Fruit fly (Drosophila melanogaster): ENCODE data around the gene CG4098.

The CG4098 gene

DNA sequence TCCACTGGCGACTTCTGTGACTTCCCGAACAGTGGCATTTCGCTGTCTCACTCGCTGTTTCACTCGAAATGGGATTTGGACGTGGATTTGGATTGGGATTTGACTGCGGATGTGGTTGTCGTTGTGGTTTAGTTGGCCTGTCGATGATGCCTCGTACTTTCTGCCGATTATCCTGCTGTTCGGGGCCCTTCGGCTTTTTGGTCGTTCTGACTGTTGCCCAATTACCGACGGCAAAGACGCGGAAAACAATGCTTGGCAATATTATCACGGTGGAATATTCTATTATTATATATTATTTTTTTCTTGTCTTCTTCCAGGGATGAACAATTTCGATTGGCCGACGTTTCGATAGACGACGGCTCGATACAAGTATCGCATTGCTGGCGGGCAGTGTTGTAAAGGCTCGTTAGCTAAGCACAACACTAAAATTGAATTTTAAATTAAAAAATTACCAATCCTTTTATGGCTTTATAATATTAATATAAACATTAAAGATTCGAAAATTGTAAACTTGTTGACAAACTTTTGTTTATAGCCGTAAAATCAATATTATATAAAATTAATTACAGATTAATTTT, 6.1 kb upstream of the CG4098 start, which contains the start of gene Mo25 (continued):
- peak; percentile 53; the same call in 1 of the 2 replicates for TF ChIP-seq Xrp1 (GFP tag; IDR thresholded peaks at IDR 0.05)
- peak; percentile 49 for TF ChIP-seq tin (GFP tag; optimal IDR thresholded peaks at IDR 0.05)
- peak; percentile 56 for TF ChIP-seq CG17829 (tag; optimal IDR thresholded peaks at IDR 0.05)
- peak; percentile 29 for TF ChIP-seq CG17359 (tag; optimal IDR thresholded peaks at IDR 0.05)
- TF ChIP-seq Poxn (GFP tag; IDR thresholded peaks at IDR 0.05) = no peak
- peak; percentile 0 for TF ChIP-seq Side (GFP tag; optimal IDR thresholded peaks at IDR 0.05)
- TF ChIP-seq CG8388 (GFP tag; optimal IDR thresholded peaks at IDR 0.05) = peak; percentile 11
- peak; percentile 5 for TF ChIP-seq gcm (GFP tag; optimal IDR thresholded peaks at IDR 0.05)
- peak; percentile 28 for TF ChIP-seq fd3F (GFP tag; optimal IDR thresholded peaks at IDR 0.05)
- TF ChIP-seq Sox100B (GFP tag; optimal IDR thresholded peaks at IDR 0.05) = no peak
- peak; percentile 36; the same call in 1 of the 2 replicates for TF ChIP-seq CG31441 (GFP tag; IDR thresholded peaks at IDR 0.05)
- peak; percentile 11 for TF ChIP-seq Ets65A (GFP tag)
- peak; percentile 47; the same call in 1 of the 2 replicates for TF ChIP-seq CG42726 (GFP tag; IDR thresholded peaks at IDR 0.05; ENCODE audit: partially characterized antibody)
- peak; percentile 40 for TF ChIP-seq CG13894 (tag; optimal IDR thresholded peaks at IDR 0.05)
- TF ChIP-seq inv (GFP tag; IDR thresholded peaks at IDR 0.05; ENCODE audit: partially characterized antibody) = peak; percentile 60
- TF ChIP-seq lola (GFP tag; optimal IDR thresholded peaks at IDR 0.05) = no peak
- TF ChIP-seq caup (GFP tag; optimal IDR thresholded peaks at IDR 0.05; ENCODE audit: severe bottlenecking) = peak; percentile 43
- peak; percentile 92 for TF ChIP-seq Med (GFP tag)
- TF ChIP-seq row (GFP tag; IDR thresholded peaks at IDR 0.05) = peak; percentile 58; the same call in 2 of the 3 replicates
- peak; percentile 84 for TF ChIP-seq CG2116 (GFP tag; optimal IDR thresholded peaks at IDR 0.05)
- TF ChIP-seq CG17385 (GFP tag; optimal IDR thresholded peaks at IDR 0.05) = peak; percentile 44
- no peak for TF ChIP-seq CG2199 (GFP tag; IDR thresholded peaks at IDR 0.05)
- peak; percentile 17 for TF ChIP-seq Deaf1 (tag; optimal IDR thresholded peaks at IDR 0.05)
- TF ChIP-seq Dll (GFP tag; IDR thresholded peaks at IDR 0.05; ENCODE audit: partially characterized antibody) = peak; percentile 79
- TF ChIP-seq insv (GFP tag; optimal IDR thresholded peaks at IDR 0.05) = peak in 1 of 2 experiments; percentile 13
- peak; percentile 69 for TF ChIP-seq CG16813 (GFP tag; IDR thresholded peaks at IDR 0.05; ENCODE audit: partially characterized antibody)
- TF ChIP-seq CG30403 (GFP tag; optimal IDR thresholded peaks at IDR 0.05) = peak; percentile 56
- peak; percentile 49 for TF ChIP-seq CG1603 (tag; optimal IDR thresholded peaks at IDR 0.05)
- TF ChIP-seq CG9817 (tag; optimal IDR thresholded peaks at IDR 0.05) = peak; percentile 23
- TF ChIP-seq CG30020 (tag; optimal IDR thresholded peaks at IDR 0.05) = peak; percentile 52
- peak; percentile 77 for TF ChIP-seq CG9932 (GFP tag; IDR thresholded peaks at IDR 0.05)
- peak; percentile 46 for TF ChIP-seq Myb (GFP tag; optimal IDR thresholded peaks at IDR 0.05)
- no peak for TF ChIP-seq pb (GFP tag; optimal IDR thresholded peaks at IDR 0.05)
- TF ChIP-seq trem (tag; optimal IDR thresholded peaks at IDR 0.05) = peak; percentile 78
- TF ChIP-seq CG12391 (tag; optimal IDR thresholded peaks at IDR 0.05) = peak; percentile 69
- peak; percentile 11 for TF ChIP-seq CG12299 (tag; optimal IDR thresholded peaks at IDR 0.05)
- peak; percentile 33 for TF ChIP-seq Asciz (GFP tag; optimal IDR thresholded peaks at IDR 0.05)
- TF ChIP-seq CG12071 (GFP tag; optimal IDR thresholded peaks at IDR 0.05) = no peak
- TF ChIP-seq Xbp1 (GFP tag; optimal IDR thresholded peaks at IDR 0.05) = peak; percentile 53
- TF ChIP-seq NfI (GFP tag; optimal IDR thresholded peaks at IDR 0.05) = peak; percentile 46
- no peak for TF ChIP-seq tll (GFP tag; optimal IDR thresholded peaks at IDR 0.05)
- TF ChIP-seq CG13287 (GFP tag; IDR thresholded peaks at IDR 0.05; ENCODE audit: partially characterized antibody) = peak; percentile 86
- TF ChIP-seq zen2 (GFP tag; IDR thresholded peaks at IDR 0.05; ENCODE audit: partially characterized antibody) = peak; percentile 57; the same call in 2 of the 3 replicates
- peak; percentile 86 for TF ChIP-seq E2f2 (GFP tag; IDR thresholded peaks at IDR 0.05)
- TF ChIP-seq Dbx (GFP tag; IDR thresholded peaks at IDR 0.05) = peak; percentile 74; the same call in 2 of the 3 replicates
- peak; percentile 72 for TF ChIP-seq Scr (GFP tag; IDR thresholded peaks at IDR 0.05; ENCODE audit: partially characterized antibody)
- peak; percentile 86 for TF ChIP-seq MBD-R2 (GFP tag; IDR thresholded peaks at IDR 0.05)
- peak; percentile 52 for TF ChIP-seq az2 (GFP tag; optimal IDR thresholded peaks at IDR 0.05)
